Worm (Caenorhabditis elegans) whole organism, young adult: ENCODE data around the gene R06B10.7.

Source experiments
- B0019.2 ChIP-seq: fragments of 200-800 bp; sonication (Bioruptor generic); conservative IDR thresholded peaks from 2 replicates; pipeline ENCODE4 v1.3.6; 2022; ENCODE audit warnings: missing genetic modification reagents, missing genetic modification characterization, missing compliant biosample characterization
- C17E4.6 ChIP-seq: fragments of 200-800 bp; sonication (Bioruptor generic); IDR thresholded peaks from 2 replicates; pipeline ENCODE4 v1.3.6; 2022; ENCODE audit warnings: missing genetic modification reagents, missing genetic modification characterization, missing compliant biosample characterization
- F33H1.4 ChIP-seq: fragments of 200-800 bp; sonication (Bioruptor generic); IDR thresholded peaks from 2 replicates; pipeline ENCODE4 v1.3.6; 2022; ENCODE audit warnings: missing genetic modification reagents, missing genetic modification characterization, missing compliant biosample characterization
- K12H6.12 ChIP-seq: fragments of 200-800 bp; sonication (Bioruptor generic); optimal IDR thresholded peaks from 2 replicates; lab custom pipeline; 2018; ENCODE audit warnings: mild to moderate bottlenecking, missing genetic modification characterization, missing compliant biosample characterization
- T26A5.8 ChIP-seq: sonication (generic microtip); optimal IDR thresholded peaks from 2 replicates; lab custom pipeline; 2016; ENCODE audit warnings: missing genetic modification characterization, missing compliant biosample characterization
- Y53G8AR.9 ChIP-seq: fragments of 200-800 bp; sonication (Bioruptor generic); conservative IDR thresholded peaks from 2 replicates; pipeline ENCODE4 v1.3.6; 2022; ENCODE audit warnings: missing genetic modification reagents, missing genetic modification characterization, missing compliant biosample characterization
- ZK185.1 ChIP-seq: sonication (generic microtip); optimal IDR thresholded peaks from 2 replicates; lab custom pipeline; 2016; ENCODE audit warnings: mild to moderate bottlenecking, missing genetic modification characterization, missing compliant biosample characterization; ENCODE audit not compliant: poor library complexity, severe bottlenecking
- atf-7 ChIP-seq: sonication (generic microtip); optimal IDR thresholded peaks from 2 replicates; lab custom pipeline; 2017; ENCODE audit warnings: mild to moderate bottlenecking, missing genetic modification characterization, missing compliant biosample characterization
- ccch-3 ChIP-seq: fragments of 200-800 bp; sonication (Bioruptor generic); optimal IDR thresholded peaks from 2 replicates; lab custom pipeline; 2018; ENCODE audit warnings: mild to moderate bottlenecking, missing genetic modification characterization, missing compliant biosample characterization
- chd-7 ChIP-seq: sonication (generic microtip); optimal IDR thresholded peaks from 2 replicates; lab custom pipeline; 2016; ENCODE audit warnings: mild to moderate bottlenecking, missing genetic modification characterization, moderate library complexity, missing compliant biosample characterization
- die-1 ChIP-seq: sonication (generic microtip); optimal IDR thresholded peaks from 2 replicates; lab custom pipeline; 2016; ENCODE audit warnings: missing genotype, mild to moderate bottlenecking, missing genetic modification characterization, missing compliant biosample characterization
- egl-44 ChIP-seq: fragments of 200-800 bp; sonication (Bioruptor generic); IDR thresholded peaks from 2 replicates; pipeline ENCODE4 v1.3.6; 2022; ENCODE audit warnings: missing genetic modification reagents, missing genetic modification characterization, missing compliant biosample characterization
- fkh-3 ChIP-seq: sonication (generic microtip); optimal IDR thresholded peaks from 2 replicates; lab custom pipeline; 2016; ENCODE audit warnings: mild to moderate bottlenecking, missing genetic modification characterization, missing compliant biosample characterization
- let-607 ChIP-seq, 2 experiments: fragments of 200-800 bp in 1 of 2; sonication (Bioruptor generic) in 1 of 2; sonication (generic microtip) in 1 of 2; optimal IDR thresholded peaks; 2 replicates each; lab custom pipeline; 2016 to 2018; ENCODE audit warnings: mild to moderate bottlenecking in 2 of 2, missing compliant biosample characterization in 2 of 2, missing genetic modification characterization in 2 of 2, moderate library complexity in 2 of 2, missing genotype in 1 of 2
- lir-1 ChIP-seq: fragments of 200-800 bp; sonication (Bioruptor generic); conservative IDR thresholded peaks from 2 replicates; pipeline ENCODE4 v1.3.6; 2022; ENCODE audit warnings: missing genetic modification reagents, missing genetic modification characterization, missing compliant biosample characterization
- madf-3 ChIP-seq: fragments of 200-800 bp; sonication (Bioruptor generic); IDR thresholded peaks from 2 replicates; pipeline ENCODE4 v1.3.6; 2022; ENCODE audit warnings: missing genetic modification reagents, missing genetic modification characterization, missing compliant biosample characterization
- mcd-1 ChIP-seq: fragments of 200-800 bp; sonication (Bioruptor generic); IDR thresholded peaks from 2 replicates; pipeline ENCODE4 v1.3.6; 2022; ENCODE audit warnings: missing genetic modification reagents, missing genetic modification characterization, missing compliant biosample characterization
- nfya-1 ChIP-seq: sonication (generic microtip); optimal IDR thresholded peaks from 2 replicates; lab custom pipeline; 2017; ENCODE audit warnings: antibody characterized with exemption, missing compliant biosample characterization, missing genetic modification characterization, borderline replicate concordance; ENCODE audit not compliant: insufficient read depth
- nfya-2 ChIP-seq: fragments of 200-800 bp; sonication (Bioruptor generic); IDR thresholded peaks from 2 replicates; pipeline ENCODE4 v1.3.6; 2022; ENCODE audit warnings: missing genetic modification reagents, missing genetic modification characterization, missing compliant biosample characterization
- nhr-179 ChIP-seq: sonication (generic microtip); optimal IDR thresholded peaks from 2 replicates; lab custom pipeline; 2016; ENCODE audit warnings: mild to moderate bottlenecking, missing genetic modification characterization, missing compliant biosample characterization
- nhr-27 ChIP-seq: fragments of 200-800 bp; sonication (Bioruptor generic); optimal IDR thresholded peaks from 2 replicates; lab custom pipeline; 2018; ENCODE audit warnings: mild to moderate bottlenecking, missing genetic modification characterization, moderate library complexity, missing compliant biosample characterization
- nhr-90 ChIP-seq: sonication (generic microtip); optimal IDR thresholded peaks from 2 replicates; lab custom pipeline; 2016; ENCODE audit warnings: missing genotype, mild to moderate bottlenecking, missing genetic modification characterization, missing compliant biosample characterization
- pbrm-1 ChIP-seq: fragments of 200-800 bp; sonication (Bioruptor generic); IDR thresholded peaks from 2 replicates; pipeline ENCODE4 v1.3.6; 2022; ENCODE audit warnings: missing genetic modification reagents, missing genetic modification characterization, missing compliant biosample characterization
- pha-4 ChIP-seq: fragments of 150-350 bp; sonication (generic microtip); optimal IDR thresholded peaks from 2 replicates; lab custom pipeline; 2014; ENCODE audit warnings: missing biosample characterization, missing genetic modification reagents, missing genetic modification characterization
- rec-8 ChIP-seq, 2 experiments: sonication (generic microtip); optimal IDR thresholded peaks; 2 replicates each; lab custom pipeline; 2016; ENCODE audit warnings: mild to moderate bottlenecking in 2 of 2, missing genetic modification characterization in 2 of 2, missing genetic modification reagents in 2 of 2, missing genotype in 2 of 2, missing biosample characterization in 1 of 2, missing compliant biosample characterization in 1 of 2, moderate library complexity in 1 of 2
- repo-1 ChIP-seq: sonication (generic microtip); optimal IDR thresholded peaks from 2 replicates; lab custom pipeline; 2017; ENCODE audit warnings: mild to moderate bottlenecking, missing genetic modification characterization, missing compliant biosample characterization
- sdz-38 ChIP-seq: sonication (generic microtip); optimal IDR thresholded peaks from 2 replicates; lab custom pipeline; 2016; ENCODE audit warnings: missing genotype, missing genetic modification characterization, missing compliant biosample characterization
- snpc-1.3 ChIP-seq: sonication (generic microtip); optimal IDR thresholded peaks from 2 replicates; lab custom pipeline; 2017; ENCODE audit warnings: missing genetic modification characterization, mild to moderate bottlenecking, missing compliant biosample characterization, antibody characterized with exemption, moderate library complexity, missing genotype, missing genetic modification reagents; ENCODE audit not compliant: insufficient read depth
- snpc-3.4 ChIP-seq: sonication (generic microtip); optimal IDR thresholded peaks from 2 replicates; lab custom pipeline; 2017; ENCODE audit warnings: missing genetic modification characterization, mild to moderate bottlenecking, missing compliant biosample characterization, antibody characterized with exemption, moderate library complexity, missing genotype, missing genetic modification reagents
- xnd-1 ChIP-seq: sonication (generic microtip); optimal IDR thresholded peaks from 2 replicates; lab custom pipeline; 2016; ENCODE audit warnings: missing genotype, missing genetic modification reagents, missing genetic modification characterization, missing compliant biosample characterization
- zfh-2 ChIP-seq: fragments of 200-800 bp; sonication (Bioruptor generic); conservative IDR thresholded peaks from 2 replicates; pipeline ENCODE4 v1.3.6; 2022; ENCODE audit warnings: missing genetic modification reagents, missing genetic modification characterization, missing compliant biosample characterization
- zim-3 ChIP-seq: sonication (generic microtip); optimal IDR thresholded peaks from 2 replicates; lab custom pipeline; 2017; ENCODE audit warnings: mild to moderate bottlenecking, missing genetic modification characterization, moderate library complexity, missing compliant biosample characterization
- ztf-22 ChIP-seq: fragments of 200-800 bp; sonication (Bioruptor generic); optimal IDR thresholded peaks from 2 replicates; lab custom pipeline; 2018; ENCODE audit warnings: mild to moderate bottlenecking, missing genetic modification characterization, moderate library complexity, missing compliant biosample characterization

R06B10.7 gene

ce11 chrIII:1002510-1002909, 1.3 kb upstream of the R06B10.7 start, which contains the start of gene clec-150 (continued):
- TF ChIP-seq zim-3 (tag; lab: Kevin White, UChicago) = no peak
- TF ChIP-seq nfya-2 (GFP tag; lab: Robert Waterston, UW) = no peak
- TF ChIP-seq chd-7 (tag; lab: Kevin White, UChicago) = no peak
- TF ChIP-seq Y53G8AR.9 (GFP tag; lab: Robert Waterston, UW) = no peak
- no peak for TF ChIP-seq rec-8 (tag; optimal IDR thresholded peaks at IDR 0.05; lab: Kevin White, UChicago)

- TF ChIP-seq xnd-1 (tag; lab: Kevin White, UChicago) (no peak), snpc-3.4 (tag; lab: Kevin White, UChicago) (no peak), ztf-22 (GFP tag; lab: Kevin White, UChicago) (no peak)
These were observed 2.3 kb downstream of the R06B10.7 start for ce11 chrIII:998855-999254.

- TF ChIP-seq nhr-27 (tag; lab: Kevin White, UChicago) (no peak), pbrm-1 (no peak), ccch-3 (GFP tag; lab: Kevin White, UChicago) (no peak), sdz-38 (no peak), F33H1.4 (no peak), atf-7 (tag; lab: Kevin White, UChicago) (no peak), let-607 (tag; optimal IDR thresholded peaks at IDR 0.05; lab: Kevin White, UChicago) (no peak), nhr-179 (tag; lab: Kevin White, UChicago) (no peak), C17E4.6 (no peak), K12H6.12 (tag; lab: Kevin White, UChicago) (no peak), T26A5.8 (no peak), ZK185.1 (tag; lab: Kevin White, UChicago) (no peak), B0019.2 (GFP tag; lab: Robert Waterston, UW) (no peak), snpc-1.3 (tag; lab: Kevin White, UChicago) (no peak), nfya-1 (no peak), mcd-1 (GFP tag; lab: Robert Waterston, UW) (no peak), fkh-3 (tag; lab: Kevin White, UChicago) (no peak)
These were observed 4.6 kb downstream of the R06B10.7 start for ce11 chrIII:996564-996963.

- TF ChIP-seq T26A5.8 (no peak), pha-4 (tag; lab: Kevin White, UChicago) (no peak), zim-3 (tag; lab: Kevin White, UChicago) (no peak), mcd-1 (GFP tag; lab: Robert Waterston, UW) (no peak), die-1 (tag; lab: Kevin White, UChicago) (no peak), nhr-27 (tag; lab: Kevin White, UChicago) (no peak), egl-44 (no peak), nhr-90 (tag; lab: Kevin White, UChicago) (no peak), pbrm-1 (no peak), rec-8 (tag; optimal IDR thresholded peaks at IDR 0.05; lab: Kevin White, UChicago) (no peak), repo-1 (tag; lab: Kevin White, UChicago) (no peak), F33H1.4 (no peak), lir-1 (GFP tag; lab: Robert Waterston, UW) (no peak)
These were observed 9.6 kb downstream of the R06B10.7 start, which contains the start of gene trp-2 for ce11 chrIII:991581-991980. trp-2 (plus strand) TSS chrIII:991881.

ce11 chrIII:989558-989957, 11.6 kb downstream of the R06B10.7 start:
- TF ChIP-seq madf-3 (GFP tag; lab: Robert Waterston, UW) (0 out of 2 replicates have a peak, but pooled peaks have one; percentile 28), zfh-2 (GFP tag; lab: Robert Waterston, UW) (0 out of 2 replicates have a peak, but pooled peaks have one; percentile 30), sdz-38 (no peak)
